Worm (Caenorhabditis elegans): ENCODE measurements around the gene Y51H4A.1.
"Not testable (repeated sequence)": the region's sequence is repeated elsewhere in the genome, so short reads cannot be mapped to it uniquely, and the experiment has no call there.

The Y51H4A.1 gene

ce11 chrIV:16470888-16471287 lies 6.2 kb downstream of the Y51H4A.1 start, which contains the start of gene VY10G11R.1:
VY10G11R.1 (minus strand) TSS chrIV:16470988.
- not testable (repeated sequence) for TF ChIP-seq pqm-1, pat-9, ztf-16 (tag; optimal IDR thresholded peaks at IDR 0.05)

ce11 chrIV:16458368-16458767 lies 18.7 kb downstream of the Y51H4A.1 start:
- peak; percentile 58 for TF ChIP-seq unc-3 (GFP tag; conservative IDR thresholded peaks at IDR 0.05)
- not testable (repeated sequence) for TF ChIP-seq unc-3 (tag; optimal IDR thresholded peaks at IDR 0.05)

- TF ChIP-seq ttx-3 (tag; optimal IDR thresholded peaks at IDR 0.05) (no peak), ceh-22 (tag; optimal IDR thresholded peaks at IDR 0.05) (no peak), ceh-24 (tag; optimal IDR thresholded peaks at IDR 0.05) (no peak)
Measured at ce11 chrIV:16446664-16447063, 30.4 kb downstream of the Y51H4A.1 start.

DNA sequence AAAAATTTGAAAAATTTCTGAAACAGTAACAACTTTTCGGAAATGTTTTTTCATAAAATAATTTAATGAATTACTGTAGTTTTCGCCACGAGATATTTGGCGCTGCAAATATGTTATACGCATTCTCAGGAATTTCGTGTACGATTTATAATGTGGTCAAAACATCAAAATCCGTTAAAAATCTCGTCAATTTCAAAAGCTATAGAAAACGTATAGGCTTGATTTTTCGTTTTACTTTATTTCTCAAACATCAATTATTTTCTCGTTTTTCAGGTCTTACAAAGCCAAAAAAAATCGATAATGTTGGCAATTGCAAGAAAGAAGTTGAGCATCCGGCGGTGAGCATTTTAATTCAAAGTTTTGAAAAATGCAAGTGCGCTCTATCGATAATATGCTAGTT lies 34.1 kb downstream of the Y51H4A.1 start, which contains the start of gene dlc-4:
Gene dlc-4 (plus strand): TSS at position 301 of the 400 bp plus-strand sequence.
- no peak for TF ChIP-seq ceh-19 (GFP tag; optimal IDR thresholded peaks at IDR 0.05)
- TF ChIP-seq nfya-1 (tag; optimal IDR thresholded peaks at IDR 0.05) = no peak

DNA sequence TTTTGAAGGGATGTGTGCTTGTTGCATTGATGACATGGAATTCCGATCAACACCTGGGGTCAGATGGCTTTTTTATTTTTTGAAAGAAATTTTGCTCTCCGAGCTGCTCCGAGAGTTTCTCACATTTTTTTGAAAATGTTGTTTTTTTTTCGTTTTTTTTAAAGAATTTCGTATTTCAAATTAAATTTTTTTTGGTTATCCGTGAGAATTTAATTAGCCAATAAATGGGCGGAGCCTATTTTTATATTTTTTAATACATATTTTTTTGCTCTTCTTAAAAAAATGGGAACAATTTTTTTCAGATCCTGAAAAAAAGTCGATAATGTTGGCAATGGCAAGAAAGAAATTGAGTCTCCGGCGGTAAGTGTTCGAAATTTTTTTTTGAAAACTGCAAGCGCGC lies 45.2 kb downstream of the Y51H4A.1 start, which contains the start of gene dlc-3:
Gene dlc-3 (plus strand): TSS at position 301 of the 400 bp plus-strand sequence.
- TF ChIP-seq ets-4 (tag; optimal IDR thresholded peaks at IDR 0.05) (no peak), gmeb-2 (tag; optimal IDR thresholded peaks at IDR 0.05) (no peak), hlh-30 (tag; optimal IDR thresholded peaks at IDR 0.05; ENCODE audit: insufficient read depth) (no peak), C08G9.2 (tag; optimal IDR thresholded peaks at IDR 0.05) (no peak), unc-42 (tag; optimal IDR thresholded peaks at IDR 0.05) (no peak), C38D4.7 (GFP tag; optimal IDR thresholded peaks at IDR 0.05) (no peak), ceh-48 (tag; optimal IDR thresholded peaks at IDR 0.05) (no peak), syd-9 (tag; optimal IDR thresholded peaks at IDR 0.05) (no peak), hlh-13 (GFP tag; optimal IDR thresholded peaks at IDR 0.05) (no peak), hlh-15 (tag; optimal IDR thresholded peaks at IDR 0.05) (no peak), zip-5 (tag; optimal IDR thresholded peaks at IDR 0.05) (no peak), pat-9 (tag; optimal IDR thresholded peaks at IDR 0.05) (no peak), nhr-11 (tag; optimal IDR thresholded peaks at IDR 0.05) (no peak), fkh-6 (tag; optimal IDR thresholded peaks at IDR 0.05) (no peak)

- not testable (repeated sequence) for TF ChIP-seq C08G9.2, F13H6.1, hlh-6 (tag; optimal IDR thresholded peaks at IDR 0.05)
Measured at ce11 chrIV:16424337-16424736, 52.8 kb downstream of the Y51H4A.1 start, which contains the start of gene Y10G11A.1. Y10G11A.1 (plus strand) TSS chrIV:16424637.
